Worm (Caenorhabditis elegans): Measurements from ENCODE around the gene F55H2.8.

The F55H2.8 gene

ce11 chrIII:9528824-9529223 lies 15.2 kb downstream of the F55H2.8 start, which contains the start of gene ZK1098.2:
ZK1098.2 (plus strand) TSS chrIII:9529159.
- TF ChIP-seq F23B12.7 (tag; optimal IDR thresholded peaks at IDR 0.05; ENCODE audit: insufficient read depth) = peak; percentile 64
- TF ChIP-seq repo-1 (tag; optimal IDR thresholded peaks at IDR 0.05) = no peak
- no peak for TF ChIP-seq Y53F4B.3 (GFP tag; IDR thresholded peaks at IDR 0.05)
- no peak for TF ChIP-seq nfya-1 (tag; optimal IDR thresholded peaks at IDR 0.05; ENCODE audit: borderline replicate concordance, insufficient read depth)
- no peak for TF ChIP-seq B0261.1 (tag; optimal IDR thresholded peaks at IDR 0.05)
- no peak for TF ChIP-seq F52B5.7 (tag; optimal IDR thresholded peaks at IDR 0.05)
- no peak for TF ChIP-seq snpc-4 (GFP tag; optimal IDR thresholded peaks at IDR 0.05)
- TF ChIP-seq snpc-4 (tag; optimal IDR thresholded peaks at IDR 0.05) = no peak
- no peak for TF ChIP-seq C06A6.2 (GFP tag; conservative IDR thresholded peaks at IDR 0.05)
- TF ChIP-seq lin-35 (GFP tag; optimal IDR thresholded peaks at IDR 0.05) = peak in 1 of 3 experiments; percentile 49
- no peak for TF ChIP-seq snpc-1.1 (tag; optimal IDR thresholded peaks at IDR 0.05; ENCODE audit: insufficient read depth)
- TF ChIP-seq B0019.2 (GFP tag; conservative IDR thresholded peaks at IDR 0.05) = no peak
- TF ChIP-seq atf-7 (tag; optimal IDR thresholded peaks at IDR 0.05) = no peak
- no peak for TF ChIP-seq Y56A3A.18 (GFP tag; IDR thresholded peaks at IDR 0.05)
- 0 out of 2 replicates have a peak, but pooled peaks have one; percentile 13 for TF ChIP-seq egl-44 (GFP tag; IDR thresholded peaks at IDR 0.05)
- TF ChIP-seq let-607 (tag; optimal IDR thresholded peaks at IDR 0.05) = peak; percentile 77 to 92
- no peak for TF ChIP-seq rcor-1 (GFP tag; IDR thresholded peaks at IDR 0.05)
- no peak for TF ChIP-seq F57A8.1 (GFP tag; optimal IDR thresholded peaks at IDR 0.05)
- TF ChIP-seq attf-5 (GFP tag; optimal IDR thresholded peaks at IDR 0.05) = peak; percentile 61
- peak; percentile 20 for TF ChIP-seq ztf-18 (tag; optimal IDR thresholded peaks at IDR 0.05)

- TF ChIP-seq F33H1.4 (GFP tag; IDR thresholded peaks at IDR 0.05) = peak; percentile 52
- TF ChIP-seq dox-1 (GFP tag; IDR thresholded peaks at IDR 0.05) = 0 out of 2 replicates have a peak, but pooled peaks have one; percentile 29
- TF ChIP-seq hsf-1 (GFP tag; IDR thresholded peaks at IDR 0.05) = peak; percentile 96
- peak; percentile 19; the same call in 1 of the 2 replicates for TF ChIP-seq madf-6 (GFP tag; IDR thresholded peaks at IDR 0.05)
- peak; percentile 17; the same call in 1 of the 2 replicates for TF ChIP-seq pbrm-1 (GFP tag; IDR thresholded peaks at IDR 0.05)
- 0 out of 2 replicates have a peak, but pooled peaks have one; percentile 27 for TF ChIP-seq egrh-3 (GFP tag; IDR thresholded peaks at IDR 0.05)
Observed at ce11 chrIII:9534193-9534592, 20.5 kb downstream of the F55H2.8 start.

- no peak for TF ChIP-seq lin-35 (GFP tag; optimal IDR thresholded peaks at IDR 0.05)
- peak; percentile 27; the same call in 1 of the 2 replicates for TF ChIP-seq hmg-1.2 (GFP tag; IDR thresholded peaks at IDR 0.05)
- no peak for TF ChIP-seq tlf-1 (GFP tag; optimal IDR thresholded peaks at IDR 0.05)
- TF ChIP-seq attf-5 (GFP tag; optimal IDR thresholded peaks at IDR 0.05) = peak; percentile 2
Observed at ce11 chrIII:9538655-9539155, 25.0 kb downstream of the F55H2.8 start, which contains the start of gene ZK1098.3. ZK1098.3 (minus strand) TSS chrIII:9538705.

ce11 chrIII:9542280-9542679 lies 28.6 kb downstream of the F55H2.8 start, which contains the start of gene mut-7:
mut-7 (minus strand) TSS chrIII:9542380.
- peak; percentile 37; the same call in 1 of the 2 replicates for TF ChIP-seq madf-6 (GFP tag; IDR thresholded peaks at IDR 0.05)
- TF ChIP-seq ekl-4 (GFP tag; IDR thresholded peaks at IDR 0.05) = no peak

ce11 chrIII:9542816-9543215 lies 29.1 kb downstream of the F55H2.8 start, which contains the start of gene eif-2Balpha:
eif-2Balpha (plus strand) TSS chrIII:9543119.
- TF ChIP-seq hmg-1.2 (GFP tag; IDR thresholded peaks at IDR 0.05) (peak; percentile 51; the same call in 1 of the 2 replicates), bed-1 (GFP tag; IDR thresholded peaks at IDR 0.05) (no peak), lsl-1 (GFP tag; optimal IDR thresholded peaks at IDR 0.05) (peak; percentile 31), ceh-100 (GFP tag; IDR thresholded peaks at IDR 0.05) (no peak), mcd-1 (GFP tag; IDR thresholded peaks at IDR 0.05) (peak; percentile 44; the same call in 1 of the 2 replicates), sea-2 (GFP tag; IDR thresholded peaks at IDR 0.05) (no peak), him-1 (tag; optimal IDR thresholded peaks at IDR 0.05) (no peak), attf-5 (GFP tag; optimal IDR thresholded peaks at IDR 0.05) (peak; percentile 18), ama-1 (optimal IDR thresholded peaks at IDR 0.05) (no peak), ama-1 (GFP tag; optimal IDR thresholded peaks at IDR 0.05) (no peak)

Data from whole organism, young adult.